Fruit fly (Drosophila melanogaster): ENCODE measurements around the gene Cpr73D.

dm6 chr3L:17002140-17002849 is 44.8 kb upstream of the Cpr73D start:
- TF ChIP-seq usp (GFP tag; optimal IDR thresholded peaks at IDR 0.05) (no peak), psq (optimal IDR thresholded peaks at IDR 0.05) (no peak)

All from whole organism.